Fruit fly (Drosophila melanogaster) whole organism, embryonic: ENCODE results near the gene CG7656.
A peak's percentile ranks its signal among the peaks of the same experiment; 100 is the strongest.

Source experiments
- ATbp ChIP-seq: fragments of 200-800 bp; sonication (Bioruptor generic); optimal IDR thresholded peaks from 2 replicates; lab custom pipeline; 2017; ENCODE audit warnings: missing biosample characterization, mild to moderate bottlenecking, missing genetic modification characterization, missing genetic modification reagents
- Awh ChIP-seq: fragments of 200-800 bp; sonication (Bioruptor generic); IDR thresholded peaks from 2 replicates; pipeline ENCODE4, ENCODE4 v1.3.6; 2022; ENCODE audit warnings: missing biosample characterization, missing genetic modification characterization
- BtbVII ChIP-seq: fragments of 200-800 bp; sonication (Bioruptor generic); optimal IDR thresholded peaks from 3 replicates; lab custom pipeline; 2017; ENCODE audit warnings: missing biosample characterization, mild to moderate bottlenecking, missing genetic modification characterization
- CG10431 ChIP-seq: fragments of 200-800 bp; sonication (Bioruptor generic); optimal IDR thresholded peaks from 3 replicates; lab custom pipeline; 2018; ENCODE audit warnings: missing biosample characterization, mild to moderate bottlenecking, missing genetic modification characterization
- CG11723 ChIP-seq: fragments of 200-800 bp; sonication (Bioruptor generic); optimal IDR thresholded peaks from 2 replicates; lab custom pipeline; 2017; ENCODE audit warnings: missing biosample characterization, mild to moderate bottlenecking, missing genetic modification characterization
- CG17912 ChIP-seq: fragments of 200-800 bp; sonication (Bioruptor generic); optimal IDR thresholded peaks from 2 replicates; lab custom pipeline; 2018; ENCODE audit warnings: missing biosample characterization, mild to moderate bottlenecking, missing genetic modification characterization
- CG18476 ChIP-seq: fragments of 200-800 bp; sonication (Bioruptor generic); optimal IDR thresholded peaks from 2 replicates; lab custom pipeline; 2016; ENCODE audit warnings: missing biosample characterization, mild to moderate bottlenecking, missing genetic modification characterization
- CG2712 ChIP-seq: fragments of 200-800 bp; optimal IDR thresholded peaks from 3 replicates; lab custom pipeline; 2019; ENCODE audit warnings: missing biosample characterization, mild to moderate bottlenecking, missing genetic modification characterization, moderate library complexity
- CG3281 ChIP-seq: fragments of 200-800 bp; sonication (Bioruptor generic); optimal IDR thresholded peaks from 3 replicates; lab custom pipeline; 2017; ENCODE audit warnings: missing biosample characterization, mild to moderate bottlenecking, missing genetic modification characterization
- CG3726 ChIP-seq: fragments of 200-800 bp; sonication (Bioruptor generic); IDR thresholded peaks from 3 replicates; pipeline ENCODE4, ENCODE4 v1.3.6; 2022; ENCODE audit warnings: missing biosample characterization, missing genetic modification characterization
- CG4424 ChIP-seq: fragments of 200-800 bp; sonication (Bioruptor generic); optimal IDR thresholded peaks from 3 replicates; lab custom pipeline; 2016; ENCODE audit warnings: missing biosample characterization, missing genetic modification characterization
- CG5953 ChIP-seq: fragments of 200-800 bp; sonication (Bioruptor generic); IDR thresholded peaks from 2 replicates; pipeline ENCODE4 v1.3.6; 2022; ENCODE audit warnings: missing biosample characterization, missing genetic modification characterization
- CG6175 ChIP-seq: fragments of 200-800 bp; sonication (Bioruptor generic); IDR thresholded peaks from 3 replicates; pipeline ENCODE4 v1.3.6; 2022; ENCODE audit warnings: missing biosample characterization, missing genetic modification characterization
- CG6272 ChIP-seq: fragments of 200-800 bp; sonication (Bioruptor generic); IDR thresholded peaks from 2 replicates; pipeline ENCODE4 v1.3.6; 2022; ENCODE audit warnings: missing biosample characterization, missing genetic modification characterization
- CG6689 ChIP-seq: fragments of 200-800 bp; sonication (Bioruptor generic); IDR thresholded peaks from 2 replicates; pipeline ENCODE4 v1.3.6; 2022; ENCODE audit warnings: missing biosample characterization, missing genetic modification characterization
- CG9727 ChIP-seq: fragments of 200-800 bp; sonication (Bioruptor generic); optimal IDR thresholded peaks from 3 replicates; lab custom pipeline; 2017; ENCODE audit warnings: missing biosample characterization, mild to moderate bottlenecking, missing genetic modification characterization
- Dip3 ChIP-seq: fragments of 200-800 bp; sonication (Bioruptor generic); optimal IDR thresholded peaks from 3 replicates; lab custom pipeline; 2016; ENCODE audit warnings: missing biosample characterization, missing genetic modification characterization
- Drgx ChIP-seq: fragments of 200-800 bp; sonication (Bioruptor generic); IDR thresholded peaks from 2 replicates; pipeline ENCODE4 v1.3.6; 2022; ENCODE audit warnings: missing biosample characterization, missing genetic modification characterization
- HmgZ ChIP-seq: fragments of 200-800 bp; sonication (Bioruptor generic); optimal IDR thresholded peaks from 2 replicates; lab custom pipeline; 2018; ENCODE audit warnings: missing biosample characterization, mild to moderate bottlenecking, missing genetic modification characterization
- Jarid2 ChIP-seq: fragments of 200-800 bp; sonication (Bioruptor generic); optimal IDR thresholded peaks from 3 replicates; lab custom pipeline; 2017; ENCODE audit warnings: mild to moderate bottlenecking, missing biosample characterization, missing genetic modification reagents, missing genetic modification characterization
- NK7.1 ChIP-seq: fragments of 200-800 bp; sonication (Bioruptor generic); optimal IDR thresholded peaks from 3 replicates; lab custom pipeline; 2016; ENCODE audit warnings: missing biosample characterization, missing genetic modification characterization
- Neu2 ChIP-seq: fragments of 200-800 bp; sonication (Bioruptor generic); optimal IDR thresholded peaks from 3 replicates; lab custom pipeline; 2016; ENCODE audit warnings: missing biosample characterization, missing genetic modification characterization, borderline replicate concordance
- Opbp ChIP-seq: fragments of 200-800 bp; sonication (Bioruptor generic); IDR thresholded peaks from 3 replicates; pipeline ENCODE4 v1.3.6; 2022; ENCODE audit warnings: missing biosample characterization, missing genetic modification characterization; ENCODE audit not compliant: partially characterized antibody
- Ptx1 ChIP-seq: fragments of 200-800 bp; sonication (Bioruptor generic); IDR thresholded peaks from 2 replicates; pipeline ENCODE4 v1.3.6; 2022; ENCODE audit warnings: missing biosample characterization, missing genetic modification characterization
- Sry-β ChIP-seq: fragments of 200-800 bp; sonication (Bioruptor generic); optimal IDR thresholded peaks from 2 replicates; lab custom pipeline; 2018; ENCODE audit warnings: missing biosample characterization, mild to moderate bottlenecking, missing genetic modification characterization, moderate library complexity
- Sry-δ ChIP-seq: fragments of 200-800 bp; sonication (Bioruptor generic); optimal IDR thresholded peaks from 2 replicates; lab custom pipeline; 2016; ENCODE audit warnings: missing biosample characterization, missing genetic modification characterization
- Ssrp ChIP-seq: fragments of 200-800 bp; sonication (Bioruptor generic); optimal IDR thresholded peaks from 2 replicates; lab custom pipeline; 2018; ENCODE audit warnings: missing biosample characterization, mild to moderate bottlenecking, missing genetic modification characterization, moderate library complexity
- ab ChIP-seq: fragments of 200-800 bp; sonication (Bioruptor generic); optimal IDR thresholded peaks from 2 replicates; lab custom pipeline; 2016; ENCODE audit warnings: missing biosample characterization, missing genetic modification characterization
- aop ChIP-seq: fragments of 200-800 bp; sonication (Bioruptor generic); IDR thresholded peaks from 2 replicates; pipeline ENCODE4 v1.3.6; 2022; ENCODE audit warnings: missing biosample characterization, missing genetic modification characterization
- chn ChIP-seq: fragments of 200-800 bp; sonication (Bioruptor generic); optimal IDR thresholded peaks from 2 replicates; lab custom pipeline; 2016; ENCODE audit warnings: missing biosample characterization, missing genetic modification characterization
- en ChIP-seq: fragments of 200-800 bp; sonication (Bioruptor generic); optimal IDR thresholded peaks from 2 replicates; lab custom pipeline; 2016; ENCODE audit warnings: missing biosample characterization, missing genetic modification characterization
- fd102C ChIP-seq: fragments of 200-800 bp; sonication (Bioruptor generic); optimal IDR thresholded peaks from 2 replicates; lab custom pipeline; 2018; ENCODE audit warnings: missing biosample characterization, mild to moderate bottlenecking, missing genetic modification characterization, moderate library complexity
- fd3F ChIP-seq: fragments of 200-800 bp; sonication (Bioruptor generic); optimal IDR thresholded peaks from 2 replicates; lab custom pipeline; 2018; ENCODE audit warnings: missing biosample characterization, mild to moderate bottlenecking, missing genetic modification characterization, moderate library complexity
- fru ChIP-seq: fragments of >200 bp; optimal IDR thresholded peaks from 2 replicates; lab custom pipeline; 2017
- grn ChIP-seq: fragments of 200-800 bp; sonication (Bioruptor generic); optimal IDR thresholded peaks from 3 replicates; lab custom pipeline; 2017; ENCODE audit warnings: missing biosample characterization, missing genetic modification characterization
- insv ChIP-seq, 2 experiments: fragments of 200-800 bp; sonication (Bioruptor generic); optimal IDR thresholded peaks; 3 replicates each; lab custom pipeline; 2016 to 2018; ENCODE audit warnings: missing biosample characterization in 2 of 2, missing genetic modification characterization in 2 of 2
- kay ChIP-seq: fragments of 200-800 bp; sonication (Bioruptor generic); optimal IDR thresholded peaks from 2 replicates; lab custom pipeline; 2016; ENCODE audit warnings: missing biosample characterization, missing genetic modification characterization
- klu ChIP-seq: fragments of 200-800 bp; sonication (Bioruptor generic); IDR thresholded peaks from 2 replicates; pipeline ENCODE4 v1.3.6; 2022; ENCODE audit warnings: missing biosample characterization, missing genetic modification characterization
- lov ChIP-seq, 2 experiments: fragments of 200-800 bp in 1 of 2; fragments of >200 bp in 1 of 2; sonication (Bioruptor generic) in 1 of 2; IDR thresholded peaks in 1 of 2; optimal IDR thresholded peaks in 1 of 2; 2 replicates in 1 of 2; 3 replicates in 1 of 2; pipeline versions ENCODE4 v1.3.6 to Lab custom; 2017 to 2022; ENCODE audit warnings: missing biosample characterization in 1 of 2, missing genetic modification characterization in 1 of 2
- nerfin-2 ChIP-seq: fragments of 200-800 bp; sonication (Bioruptor generic); IDR thresholded peaks from 2 replicates; pipeline ENCODE4 v1.3.6; 2022; ENCODE audit warnings: missing biosample characterization, missing genetic modification characterization; ENCODE audit not compliant: partially characterized antibody
- nom ChIP-seq: fragments of 200-800 bp; sonication (Bioruptor generic); optimal IDR thresholded peaks from 2 replicates; lab custom pipeline; 2017; ENCODE audit warnings: missing biosample characterization, missing genetic modification characterization, mild to moderate bottlenecking, moderate library complexity, missing genetic modification reagents
- pfk ChIP-seq: fragments of 200-800 bp; sonication (Bioruptor generic); optimal IDR thresholded peaks from 2 replicates; lab custom pipeline; 2018; ENCODE audit warnings: missing biosample characterization, mild to moderate bottlenecking, missing genetic modification characterization, moderate library complexity
- run ChIP-seq: fragments of 200-800 bp; sonication (Bioruptor generic); optimal IDR thresholded peaks from 3 replicates; lab custom pipeline; 2018; ENCODE audit warnings: missing biosample characterization, mild to moderate bottlenecking, missing genetic modification characterization
- slbo ChIP-seq: fragments of 200-800 bp; sonication (Bioruptor generic); IDR thresholded peaks from 2 replicates; pipeline ENCODE4 v1.3.6; 2022; ENCODE audit warnings: missing biosample characterization, missing genetic modification characterization
- slou ChIP-seq: fragments of 200-800 bp; sonication (Bioruptor generic); optimal IDR thresholded peaks from 3 replicates; lab custom pipeline; 2016; ENCODE audit warnings: missing biosample characterization, missing genetic modification characterization
- sr ChIP-seq: fragments of 200-800 bp; sonication (Bioruptor generic); IDR thresholded peaks from 3 replicates; pipeline ENCODE4 v1.3.6; 2022; ENCODE audit warnings: missing biosample characterization, missing genetic modification characterization
- ttk ChIP-seq: fragments of 200-800 bp; sonication (Bioruptor generic); IDR thresholded peaks from 2 replicates; pipeline ENCODE4 v2.1.2; 2022; ENCODE audit warnings: missing biosample characterization, missing genetic modification characterization
- tup ChIP-seq: fragments of 200-800 bp; sonication (Bioruptor generic); optimal IDR thresholded peaks from 2 replicates; lab custom pipeline; 2016; ENCODE audit warnings: missing biosample characterization, mild to moderate bottlenecking, missing genetic modification characterization, moderate library complexity
- zfh1 ChIP-seq: fragments of 200-800 bp; sonication (Bioruptor generic); IDR thresholded peaks from 3 replicates; pipeline ENCODE4 v1.3.6; 2022; ENCODE audit warnings: missing biosample characterization, missing genetic modification characterization

The CG7656 gene

DNA sequence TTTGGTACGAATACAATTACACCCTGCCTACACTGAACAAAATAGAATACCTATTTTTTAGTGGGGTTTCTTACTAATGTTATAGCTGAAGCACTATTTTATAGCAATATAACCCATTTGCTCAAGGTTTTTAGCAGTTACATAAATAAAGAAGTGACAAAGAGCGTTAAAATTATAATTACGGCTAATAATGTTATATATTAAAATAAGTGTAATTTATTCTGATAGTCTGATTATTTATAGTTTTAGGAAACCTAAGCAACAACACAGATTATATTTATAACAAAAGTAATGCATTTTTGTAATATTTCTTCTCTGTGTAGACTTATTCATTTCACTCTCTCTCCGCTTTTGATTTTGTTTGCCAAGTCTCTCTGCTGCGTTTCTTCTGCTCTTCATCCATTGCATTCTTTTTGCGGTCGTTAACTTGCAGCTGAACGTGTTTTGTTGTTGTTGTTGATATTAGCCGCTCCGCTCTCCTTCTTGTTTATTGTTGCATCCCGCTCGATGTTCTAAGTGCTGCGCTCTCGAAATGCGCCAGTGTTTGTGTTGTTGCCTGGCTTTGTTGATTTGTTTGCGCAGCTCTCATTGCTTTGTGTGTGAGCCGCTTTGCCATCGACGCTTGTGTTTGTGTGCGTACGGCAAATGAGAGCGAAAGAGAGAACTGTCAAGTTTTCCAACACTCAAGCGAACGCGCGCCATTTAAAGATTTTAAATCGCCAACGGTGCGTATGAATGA is 37.9 kb upstream of the CG7656 start (continued):
- TF ChIP-seq kay, result peak; percentile 59
- 0 out of 2 replicates have a peak, but pooled peaks have one; percentile 16 for TF ChIP-seq CG5953 (GFP tag; lab: Robert Waterston, UW)
- TF ChIP-seq run (tag; lab: Kevin White, UChicago), result peak; percentile 89
- TF ChIP-seq Sry-β (GFP tag; lab: Kevin White, UChicago), result peak; percentile 44
- TF ChIP-seq grn (GFP tag; lab: Kevin White, UChicago), result peak; percentile 6
- TF ChIP-seq insv (GFP tag; optimal IDR thresholded peaks at IDR 0.05; lab: Kevin White, UChicago), result peak in 1 of 2 experiments; percentile 5
- no peak for TF ChIP-seq CG6175 (GFP tag; lab: Robert Waterston, UW)
- TF ChIP-seq CG17912, result peak; percentile 48
- TF ChIP-seq pfk (GFP tag; lab: Kevin White, UChicago), result no peak
- no peak for TF ChIP-seq chn (GFP tag; lab: Kevin White, UChicago)
- TF ChIP-seq BtbVII (GFP tag; lab: Kevin White, UChicago), result peak; percentile 89
- TF ChIP-seq CG6272, result no peak
- TF ChIP-seq Opbp (GFP tag; lab: Robert Waterston, UW), result no peak
- no peak for TF ChIP-seq fd102C (GFP tag; lab: Kevin White, UChicago)
- peak; percentile 95 for TF ChIP-seq Ssrp
- peak; percentile 58 for TF ChIP-seq HmgZ (tag; lab: Kevin White, UChicago)
- TF ChIP-seq tup, result peak; percentile 16
- peak; percentile 42; the same call in 1 of the 2 replicates for TF ChIP-seq Awh (GFP tag; lab: Robert Waterston, UW)
- peak; percentile 41 for TF ChIP-seq CG10431 (GFP tag; lab: Kevin White, UChicago)
- TF ChIP-seq sr (GFP tag; lab: Robert Waterston, UW), result no peak; the same call in 2 of the 3 replicates
- TF ChIP-seq CG2712 (tag; lab: Kevin White, UChicago), result peak; percentile 95
- TF ChIP-seq lov (optimal IDR thresholded peaks at IDR 0.05; lab: Kevin White, UChicago), result no peak
- 0 out of 3 replicates have a peak, but pooled peaks have one; percentile 19 for TF ChIP-seq lov (GFP tag; IDR thresholded peaks at IDR 0.05; lab: Robert Waterston, UW)
- TF ChIP-seq Sry-δ (GFP tag; lab: Kevin White, UChicago), result no peak
- peak; percentile 87 for TF ChIP-seq slbo (GFP tag; lab: Robert Waterston, UW)
- TF ChIP-seq Dip3 (GFP tag; lab: Kevin White, UChicago), result peak; percentile 15
- TF ChIP-seq ATbp (GFP tag; lab: Kevin White, UChicago), result peak; percentile 92
- peak; percentile 92 for TF ChIP-seq CG9727 (GFP tag; lab: Kevin White, UChicago)
- TF ChIP-seq CG3726 (GFP tag; lab: Robert Waterston, UW), result peak; percentile 73; the same call in 2 of the 3 replicates
- TF ChIP-seq ttk (GFP tag; lab: Robert Waterston, UW), result peak; percentile 84
- peak; percentile 93 for TF ChIP-seq CG4424
- peak; percentile 90 for TF ChIP-seq CG6689 (GFP tag; lab: Robert Waterston, UW)
- TF ChIP-seq Neu2 (GFP tag; lab: Kevin White, UChicago), result no peak
- no peak; the same call in 1 of the 2 replicates for TF ChIP-seq klu
- no peak for TF ChIP-seq NK7.1 (GFP tag; lab: Kevin White, UChicago)
- peak; percentile 56 for TF ChIP-seq Jarid2 (GFP tag; lab: Kevin White, UChicago)
- TF ChIP-seq CG3281 (GFP tag; lab: Kevin White, UChicago), result peak; percentile 92
- TF ChIP-seq en, result no peak
- TF ChIP-seq slou (GFP tag; lab: Kevin White, UChicago), result peak; percentile 81
- TF ChIP-seq fru, result no peak
- TF ChIP-seq Ptx1 (GFP tag; lab: Robert Waterston, UW), result peak; percentile 90
- TF ChIP-seq aop (GFP tag; lab: Robert Waterston, UW), result peak; percentile 28; the same call in 1 of the 2 replicates
- TF ChIP-seq zfh1 (GFP tag; lab: Robert Waterston, UW), result peak; percentile 66; the same call in 2 of the 3 replicates
- TF ChIP-seq Drgx (GFP tag; lab: Robert Waterston, UW), result peak; percentile 90
- peak; percentile 76 for TF ChIP-seq CG18476 (GFP tag; lab: Kevin White, UChicago)
- TF ChIP-seq CG11723 (GFP tag; lab: Kevin White, UChicago), result peak; percentile 74
- TF ChIP-seq nom (GFP tag; lab: Kevin White, UChicago), result peak; percentile 64
- no peak for TF ChIP-seq ab
- TF ChIP-seq nerfin-2, result no peak
- peak; percentile 89 for TF ChIP-seq fd3F
